Worm (Caenorhabditis elegans) whole organism, L2 larva: ENCODE results near the gene clec-263.
A peak's percentile ranks its signal among the peaks of the same experiment; 100 is the strongest.

Experiments used
- ZK546.5 ChIP-seq: sonication (generic microtip); optimal IDR thresholded peaks from 2 replicates; lab custom pipeline; 2017; ENCODE audit warnings: missing biosample characterization, missing genetic modification characterization
- aly-2 ChIP-seq: fragments of 150-350 bp; optimal IDR thresholded peaks from 2 replicates; lab custom pipeline; 2014; ENCODE audit warnings: missing biosample characterization, missing genetic modification characterization
- blmp-1 ChIP-seq: sonication (generic microtip); optimal IDR thresholded peaks from 2 replicates; lab custom pipeline; 2017; ENCODE audit warnings: missing genetic modification characterization, mild to moderate bottlenecking, missing compliant biosample characterization, antibody characterized with exemption, moderate library complexity; ENCODE audit not compliant: insufficient read depth
- ceh-16 ChIP-seq: fragments of 150-350 bp; optimal IDR thresholded peaks from 2 replicates; lab custom pipeline; 2014; ENCODE audit warnings: missing biosample characterization, missing genetic modification characterization
- ceh-82 ChIP-seq: fragments of 150-350 bp; optimal IDR thresholded peaks from 2 replicates; lab custom pipeline; 2014; ENCODE audit warnings: missing biosample characterization, missing genetic modification characterization
- egl-27 ChIP-seq: sonication (generic microtip); optimal IDR thresholded peaks from 3 replicates; lab custom pipeline; 2017; ENCODE audit warnings: missing biosample characterization, missing genetic modification reagents, missing genetic modification characterization
- fos-1 ChIP-seq: fragments of 150-350 bp; optimal IDR thresholded peaks from 2 replicates; lab custom pipeline; 2014; ENCODE audit warnings: missing biosample characterization, missing genetic modification characterization
- gmeb-1 ChIP-seq: fragments of 150-350 bp; optimal IDR thresholded peaks from 2 replicates; lab custom pipeline; 2014; ENCODE audit warnings: missing biosample characterization, missing genetic modification characterization
- lin-11 ChIP-seq: fragments of 150-350 bp; sonication (generic microtip); optimal IDR thresholded peaks from 2 replicates; lab custom pipeline; 2014; ENCODE audit warnings: missing biosample characterization, missing genetic modification characterization, inconsistent platforms, mixed read lengths
- lin-13 ChIP-seq: fragments of 150-350 bp; optimal IDR thresholded peaks from 2 replicates; lab custom pipeline; 2014; ENCODE audit warnings: missing biosample characterization, missing genetic modification reagents, missing genetic modification characterization
- lin-39 ChIP-seq: fragments of 150-350 bp; optimal IDR thresholded peaks from 2 replicates; lab custom pipeline; 2014; ENCODE audit warnings: missing biosample characterization, missing genetic modification reagents, missing genetic modification characterization
- mab-5 ChIP-seq: fragments of 150-350 bp; optimal IDR thresholded peaks from 2 replicates; lab custom pipeline; 2014; ENCODE audit warnings: missing biosample characterization, missing genetic modification characterization
- mbf-1 ChIP-seq: sonication (generic microtip); optimal IDR thresholded peaks from 2 replicates; lab custom pipeline; 2017; ENCODE audit warnings: missing biosample characterization, missing genetic modification characterization
- mdl-1 ChIP-seq, 2 experiments: fragments of 150-350 bp in 1 of 2; sonication (generic microtip) in 1 of 2; optimal IDR thresholded peaks; 2 replicates each; lab custom pipeline; 2017; ENCODE audit warnings: missing biosample characterization in 2 of 2, missing genetic modification characterization in 2 of 2
- nhr-10 ChIP-seq: sonication (generic microtip); optimal IDR thresholded peaks from 2 replicates; lab custom pipeline; 2017; ENCODE audit warnings: missing biosample characterization, missing genetic modification characterization
- nhr-11 ChIP-seq: fragments of 150-350 bp; optimal IDR thresholded peaks from 2 replicates; lab custom pipeline; 2014; ENCODE audit warnings: missing biosample characterization, missing genetic modification characterization
- nhr-237 ChIP-seq: fragments of 150-350 bp; optimal IDR thresholded peaks from 2 replicates; lab custom pipeline; 2014; ENCODE audit warnings: missing biosample characterization, missing genetic modification characterization
- nhr-25 ChIP-seq: fragments of 150-350 bp; sonication (generic microtip); optimal IDR thresholded peaks from 3 replicates; lab custom pipeline; 2014; ENCODE audit warnings: missing biosample characterization, missing genetic modification characterization
- nhr-6 ChIP-seq: fragments of 150-350 bp; optimal IDR thresholded peaks from 2 replicates; lab custom pipeline; 2014; ENCODE audit warnings: missing biosample characterization, missing genetic modification characterization
- sem-4 ChIP-seq: fragments of 150-350 bp; optimal IDR thresholded peaks from 2 replicates; lab custom pipeline; 2014; ENCODE audit warnings: missing biosample characterization, missing genetic modification reagents, missing genetic modification characterization
- skn-1 ChIP-seq: sonication (generic microtip); optimal IDR thresholded peaks from 2 replicates; lab custom pipeline; 2017; ENCODE audit warnings: missing biosample characterization, missing genetic modification characterization
- sma-9 ChIP-seq, 2 experiments: fragments of 150-350 bp in 1 of 2; sonication (generic microtip) in 1 of 2; optimal IDR thresholded peaks; 2 replicates each; lab custom pipeline; 2014 to 2016; ENCODE audit warnings: missing genetic modification characterization in 2 of 2, mild to moderate bottlenecking in 1 of 2, missing biosample characterization in 1 of 2, missing compliant biosample characterization in 1 of 2, missing genetic modification reagents in 1 of 2, moderate library complexity in 1 of 2
- snpc-4 ChIP-seq: fragments of 150-350 bp; optimal IDR thresholded peaks from 2 replicates; lab custom pipeline; 2014; ENCODE audit warnings: missing biosample characterization, missing genetic modification characterization
- unc-39 ChIP-seq: fragments of 150-350 bp; optimal IDR thresholded peaks from 2 replicates; lab custom pipeline; 2014; ENCODE audit warnings: missing biosample characterization, missing genetic modification characterization
- unc-55 ChIP-seq: fragments of 150-350 bp; sonication (generic microtip); optimal IDR thresholded peaks from 3 replicates; lab custom pipeline; 2014; ENCODE audit warnings: missing biosample characterization, missing genetic modification reagents, missing genetic modification characterization
- zag-1 ChIP-seq: fragments of 150-350 bp; optimal IDR thresholded peaks from 2 replicates; lab custom pipeline; 2014; ENCODE audit warnings: missing biosample characterization, missing genetic modification characterization
- ztf-1 ChIP-seq: fragments of 200-800 bp; sonication (Bioruptor generic); conservative IDR thresholded peaks from 2 replicates; pipeline ENCODE4 v1.3.6; 2022; ENCODE audit warnings: missing genetic modification characterization, missing compliant biosample characterization
- ztf-11 ChIP-seq: sonication (generic microtip); optimal IDR thresholded peaks from 2 replicates; lab custom pipeline; 2017; ENCODE audit warnings: missing biosample characterization, missing genetic modification characterization

Gene clec-263

ce11 chrV:20544610-20545009 is 29.8 kb upstream of the clec-263 start:
- no peak for TF ChIP-seq lin-13 (GFP tag; lab: Kevin White, UChicago)
- peak; percentile 79 for TF ChIP-seq skn-1
- peak; percentile 19 for TF ChIP-seq gmeb-1 (tag; lab: Kevin White, UChicago)

- TF ChIP-seq fos-1 (peak; percentile 10), snpc-4 (tag; lab: Kevin White, UChicago) (no peak)
Measured at ce11 chrV:20545742-20546141, 28.7 kb upstream of the clec-263 start.

ce11 chrV:20547048-20547447 is 27.4 kb upstream of the clec-263 start, which contains the start of gene Y38H6C.18:
Gene Y38H6C.18 (minus strand): TSS chrV:20547148.
- TF ChIP-seq ceh-16 (no peak), nhr-25 (tag; lab: Kevin White, UChicago) (no peak), unc-39 (no peak), egl-27 (no peak)

DNA sequence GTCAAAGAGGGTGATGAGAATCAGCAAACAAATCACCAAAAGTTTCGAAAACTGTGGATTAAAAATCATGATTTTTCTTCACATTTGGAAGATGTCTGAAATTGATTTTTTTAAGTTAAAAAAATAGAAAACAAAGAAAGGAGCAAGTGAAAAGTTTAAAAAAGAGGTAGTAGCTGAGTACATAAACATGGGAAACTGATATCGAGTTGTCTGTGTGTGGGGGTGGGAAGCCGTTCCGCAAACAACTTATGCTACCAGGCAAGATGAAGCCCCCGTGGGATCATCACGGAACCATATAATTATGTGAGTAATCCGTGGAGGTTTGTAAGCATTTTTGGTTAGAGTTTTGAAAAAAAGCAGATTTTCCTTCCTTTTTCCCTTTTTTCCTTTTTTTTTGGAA is 23.3 kb upstream of the clec-263 start, which contains the start of gene Y38H6C.20:
TSS of gene Y38H6C.20 (minus strand) at position 101 of the 400 bp plus-strand sequence.
- TF ChIP-seq zag-1 (no peak), ZK546.5 (tag; lab: Kevin White, UChicago) (no peak), lin-11 (tag; lab: Kevin White, UChicago) (no peak)

DNA sequence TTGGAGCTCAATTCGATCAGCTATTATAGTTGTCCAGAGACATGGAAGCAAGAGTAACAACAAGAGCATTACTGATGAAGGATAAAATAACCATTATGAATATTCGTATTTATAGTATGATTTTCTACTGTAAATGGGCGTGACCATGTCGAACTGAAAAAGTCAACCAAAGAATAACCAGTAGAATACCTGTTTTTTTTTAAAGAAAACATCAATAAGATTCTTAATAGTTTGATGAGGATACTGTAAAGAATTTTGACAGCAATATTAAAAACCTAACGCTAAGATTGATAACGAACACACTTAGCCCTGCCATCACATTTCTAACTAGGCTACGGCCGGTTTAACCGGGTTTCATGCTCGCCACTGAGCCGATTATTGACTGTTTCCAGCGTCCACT is 21.4 kb upstream of the clec-263 start, which contains the start of gene vmo-1:
TSS of gene vmo-1 (minus strand) at position 101 of the 400 bp plus-strand sequence.
- TF ChIP-seq nhr-25 (tag; lab: Kevin White, UChicago), result no peak
- no peak for TF ChIP-seq lin-13 (GFP tag; lab: Kevin White, UChicago)
- TF ChIP-seq nhr-11, result no peak
- TF ChIP-seq fos-1, result no peak
- TF ChIP-seq sma-9 (GFP tag; optimal IDR thresholded peaks at IDR 0.05; lab: Kevin White, UChicago), result no peak
- TF ChIP-seq sma-9 (tag; optimal IDR thresholded peaks at IDR 0.05; lab: Kevin White, UChicago), result no peak
- no peak for TF ChIP-seq unc-55 (GFP tag; lab: Kevin White, UChicago)
- no peak for TF ChIP-seq gmeb-1 (tag; lab: Kevin White, UChicago)
- no peak for TF ChIP-seq mdl-1 (tag; optimal IDR thresholded peaks at IDR 0.05; lab: Kevin White, UChicago)
- no peak for TF ChIP-seq ztf-11 (tag; lab: Kevin White, UChicago)
- TF ChIP-seq nhr-237 (tag; lab: Kevin White, UChicago), result no peak
- no peak for TF ChIP-seq ceh-82 (tag; lab: Kevin White, UChicago)
- no peak for TF ChIP-seq zag-1
- TF ChIP-seq mab-5, result no peak
- no peak for TF ChIP-seq mbf-1

DNA sequence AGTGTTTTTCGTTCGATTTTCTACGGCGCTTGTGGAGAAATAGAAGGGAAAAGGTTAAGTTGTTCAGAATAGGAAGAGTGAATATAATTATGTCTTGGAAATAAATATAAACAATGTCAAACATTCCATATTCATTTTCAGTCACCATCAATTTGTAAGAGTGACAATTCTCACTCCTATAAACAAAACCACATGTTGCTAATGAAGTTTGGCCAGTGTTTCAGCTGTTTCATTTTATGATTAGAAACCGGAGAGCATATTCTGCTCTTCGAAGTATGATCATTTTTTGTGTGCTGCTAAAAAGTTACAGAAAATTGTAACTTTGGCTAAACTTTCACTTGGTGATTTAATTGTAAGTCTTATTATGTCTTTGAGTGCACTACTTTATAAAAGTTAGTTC is 19.3 kb upstream of the clec-263 start, which contains the start of gene Y38H6C.21:
TSS of gene Y38H6C.21 (minus strand) at position 148 of the 400 bp plus-strand sequence.
- TF ChIP-seq nhr-6 (tag; lab: Kevin White, UChicago) (no peak), sem-4 (tag; lab: Kevin White, UChicago) (no peak), lin-39 (tag; lab: Kevin White, UChicago) (no peak), nhr-11 (no peak), ceh-82 (tag; lab: Kevin White, UChicago) (no peak), mdl-1 (tag; optimal IDR thresholded peaks at IDR 0.05; lab: Kevin White, UChicago) (no peak), blmp-1 (tag; lab: Kevin White, UChicago) (no peak), ztf-11 (tag; lab: Kevin White, UChicago) (no peak), gmeb-1 (tag; lab: Kevin White, UChicago) (no peak), nhr-10 (no peak)

DNA sequence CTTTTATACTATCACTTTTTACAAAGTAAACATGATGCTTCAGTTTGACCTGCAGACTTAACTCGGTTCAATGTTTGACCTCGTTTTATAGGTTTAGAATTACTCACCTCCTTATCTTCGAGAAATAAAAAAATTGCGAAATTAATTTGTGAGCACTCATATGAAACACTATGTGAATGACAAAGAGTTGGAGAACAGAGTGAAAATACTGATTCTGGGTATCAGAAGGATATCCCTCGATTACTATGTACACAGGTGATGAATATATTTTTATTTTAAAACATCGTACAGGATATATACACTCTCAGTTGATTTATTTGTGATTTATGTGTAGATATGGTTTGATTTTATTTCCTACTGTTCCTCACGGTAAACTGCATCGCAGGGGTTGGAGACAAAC is 18.2 kb upstream of the clec-263 start, which contains the start of gene Y38H6C.23:
TSS of gene Y38H6C.23 (minus strand) at position 101 of the 400 bp plus-strand sequence.
- no peak for TF ChIP-seq ztf-1
- TF ChIP-seq ceh-82 (tag; lab: Kevin White, UChicago), result no peak
- TF ChIP-seq aly-2 (tag; lab: Kevin White, UChicago), result no peak

- TF ChIP-seq ztf-1 (no peak), skn-1 (no peak)
Measured at ce11 chrV:20558270-20558669, 16.1 kb upstream of the clec-263 start, which contains the start of gene abf-4. Gene abf-4 (minus strand): TSS chrV:20558370.
